Worm (Caenorhabditis elegans): ENCODE measurements around the gene dpy-26.

dpy-26 gene

DNA sequence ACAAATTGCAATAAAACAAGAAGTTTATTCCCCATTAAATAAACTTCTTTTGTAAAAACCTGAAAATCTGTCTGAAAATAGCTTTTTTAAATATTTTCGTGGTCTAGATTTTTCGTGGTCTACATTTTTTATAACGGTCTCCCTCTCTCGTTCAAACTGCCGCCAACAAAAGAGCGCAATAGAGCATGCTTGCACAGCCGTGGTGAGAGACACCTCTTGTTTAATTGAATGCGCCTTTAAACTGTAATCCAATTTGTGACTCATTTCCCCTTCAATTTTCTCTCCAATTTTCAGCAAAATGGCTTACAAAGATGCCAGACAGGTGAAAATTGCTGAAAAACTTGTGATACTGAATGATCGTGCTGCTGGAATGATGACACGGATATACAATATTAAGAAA, 47.0 kb downstream of the dpy-26 start, which contains the start of gene gex-3 (continued):
- TF ChIP-seq arid-1 (GFP tag; conservative IDR thresholded peaks at IDR 0.05) (no peak), lin-15B (tag; optimal IDR thresholded peaks at IDR 0.05) (peak; percentile 61), nhr-48 (tag; optimal IDR thresholded peaks at IDR 0.05) (no peak), ces-1 (GFP tag; optimal IDR thresholded peaks at IDR 0.05) (peak; percentile 92), vab-7 (GFP tag; IDR thresholded peaks at IDR 0.05) (peak; percentile 58), set-16 (GFP tag; IDR thresholded peaks at IDR 0.05) (no peak), dve-1 (tag; optimal IDR thresholded peaks at IDR 0.05; ENCODE audit: insufficient read depth) (peak; percentile 65), ceh-62 (tag; optimal IDR thresholded peaks at IDR 0.05) (no peak), ztf-7 (tag; optimal IDR thresholded peaks at IDR 0.05) (no peak), spr-3 (GFP tag; optimal IDR thresholded peaks at IDR 0.05) (no peak), tag-97 (GFP tag; IDR thresholded peaks at IDR 0.05) (no peak), lin-1 (GFP tag; IDR thresholded peaks at IDR 0.05) (no peak), zfp-2 (tag; optimal IDR thresholded peaks at IDR 0.05) (no peak), ceh-82 (tag; optimal IDR thresholded peaks at IDR 0.05) (no peak), nhr-102 (tag; optimal IDR thresholded peaks at IDR 0.05) (no peak), dmd-8 (GFP tag; IDR thresholded peaks at IDR 0.05) (no peak), jun-1 (tag; optimal IDR thresholded peaks at IDR 0.05) (no peak), spr-1 (tag; optimal IDR thresholded peaks at IDR 0.05) (no peak), fos-1 (tag; optimal IDR thresholded peaks at IDR 0.05) (no peak), hmg-1.1 (GFP tag; IDR thresholded peaks at IDR 0.05) (peak; percentile 65), fkh-10 (GFP tag; optimal IDR thresholded peaks at IDR 0.05) (peak; percentile 85), hif-1 (tag; optimal IDR thresholded peaks at IDR 0.05) (peak in 1 of 2 experiments; percentile 49), zip-11 (GFP tag; IDR thresholded peaks at IDR 0.05) (no peak), saeg-2 (GFP tag; IDR thresholded peaks at IDR 0.05) (no peak), rbr-2 (tag; optimal IDR thresholded peaks at IDR 0.05) (peak; percentile 54), F49E8.2 (tag; optimal IDR thresholded peaks at IDR 0.05; ENCODE audit: borderline replicate concordance) (peak; percentile 31), gei-8 (GFP tag; optimal IDR thresholded peaks at IDR 0.05) (no peak)

DNA sequence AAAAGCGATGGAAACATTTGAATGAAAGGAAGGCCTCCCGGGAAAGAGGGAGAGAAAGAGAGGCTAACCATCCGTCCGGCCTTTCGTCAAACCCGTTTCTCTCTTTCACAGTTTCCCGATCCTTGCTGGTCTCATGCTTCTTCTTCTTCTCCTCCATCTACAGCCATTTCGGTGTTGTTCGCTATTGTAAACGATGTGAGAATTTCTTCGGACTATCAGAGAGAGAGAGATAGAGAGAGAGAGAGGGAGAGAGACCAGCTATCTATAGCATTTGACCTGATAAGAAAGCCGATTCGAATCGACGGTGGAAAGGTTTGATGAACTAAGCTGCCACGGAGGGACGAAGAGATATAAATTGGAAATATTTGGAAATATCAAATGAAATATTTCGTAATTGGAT, 47.7 kb downstream of the dpy-26 start:
- TF ChIP-seq mep-1 (tag; optimal IDR thresholded peaks at IDR 0.05) (no peak), dve-1 (tag; optimal IDR thresholded peaks at IDR 0.05; ENCODE audit: insufficient read depth) (no peak), F49E8.2 (tag; optimal IDR thresholded peaks at IDR 0.05; ENCODE audit: borderline replicate concordance) (no peak), set-16 (GFP tag; IDR thresholded peaks at IDR 0.05) (no peak), sdz-12 (GFP tag; optimal IDR thresholded peaks at IDR 0.05) (no peak), mes-2 (tag; optimal IDR thresholded peaks at IDR 0.05; ENCODE audit: poor library complexity, severe bottlenecking) (no peak), mxl-3 (GFP tag; optimal IDR thresholded peaks at IDR 0.05) (peak; percentile 55), mdl-1 (tag; optimal IDR thresholded peaks at IDR 0.05) (no peak), aha-1 (tag) (peak; percentile 95), hlh-11 (tag; optimal IDR thresholded peaks at IDR 0.05) (peak; percentile 40), arid-1 (GFP tag; conservative IDR thresholded peaks at IDR 0.05) (no peak), dmd-8 (GFP tag; IDR thresholded peaks at IDR 0.05) (no peak), hlh-30 (tag; optimal IDR thresholded peaks at IDR 0.05; ENCODE audit: insufficient read depth) (peak; percentile 19), nhr-25 (tag; optimal IDR thresholded peaks at IDR 0.05; ENCODE audit: borderline replicate concordance, insufficient read depth) (no peak), madf-9 (GFP tag; conservative IDR thresholded peaks at IDR 0.05) (no peak), nhr-28 (tag; optimal IDR thresholded peaks at IDR 0.05) (peak; percentile 32), lin-29 (GFP tag; IDR thresholded peaks at IDR 0.05) (no peak)

Data from whole organism, L4 larva.